Fruit fly (Drosophila melanogaster) Kc167 (cell line): ENCODE data around the gene Ugt36D1.

Experiments used
- Sin3A ChIP-seq: fragments of >200 bp; optimal IDR thresholded peaks from 2 replicates; lab custom pipeline; 2018; ENCODE audit warnings: missing external identifiers
- insv ChIP-seq: fragments of >200 bp; optimal IDR thresholded peaks from 3 replicates; lab custom pipeline; 2018; ENCODE audit warnings: missing external identifiers
- psq ChIP-seq: fragments of >200 bp; optimal IDR thresholded peaks from 2 replicates; lab custom pipeline; 2017; ENCODE audit warnings: missing external identifiers

DNA sequence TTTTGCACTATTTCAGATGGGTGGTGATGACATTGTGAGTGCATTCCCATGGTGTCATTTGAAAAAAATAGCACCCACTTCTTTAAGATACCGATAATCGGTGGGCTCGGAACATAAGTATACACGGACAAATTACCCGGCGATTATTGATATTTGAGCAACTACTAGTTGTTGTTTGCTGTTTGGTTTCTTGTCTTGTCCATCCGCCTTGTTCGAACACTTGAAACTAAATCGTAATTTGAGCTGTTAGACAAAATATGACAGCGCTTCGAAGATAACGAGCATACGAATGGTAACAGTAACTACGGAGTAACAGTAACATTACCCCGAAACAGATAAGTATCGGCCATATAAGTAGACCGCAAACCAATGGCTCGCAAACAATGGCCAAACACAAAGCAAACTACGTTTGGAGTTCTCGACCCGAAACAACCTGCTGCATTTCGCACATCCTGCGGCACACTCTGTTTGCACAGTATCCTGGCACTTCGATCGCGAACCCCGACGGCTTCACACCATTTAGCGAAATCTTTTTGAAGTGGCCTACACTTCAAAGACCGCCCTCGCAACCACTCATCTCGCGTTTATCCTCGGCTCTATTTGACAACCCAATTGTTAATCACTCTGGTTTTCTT, 42.3 kb upstream of the Ugt36D1 start:
- TF ChIP-seq psq (lab: Kevin White, UChicago), result no peak
- no peak for TF ChIP-seq insv (lab: Kevin White, UChicago)
- TF ChIP-seq Sin3A (lab: Kevin White, UChicago), result no peak
